Worm (Caenorhabditis elegans) whole organism, early embryonic: Measurements from ENCODE around the gene tbx-35.

ENCODE experiments used
- B0310.2 ChIP-seq: sonication (generic microtip); optimal IDR thresholded peaks from 2 replicates; lab custom pipeline; 2016; ENCODE audit warnings: mild to moderate bottlenecking, missing genetic modification characterization, missing compliant biosample characterization
- ama-1 ChIP-seq: fragments of 150-350 bp; optimal IDR thresholded peaks from 2 replicates; lab custom pipeline; 2014
- ets-7 ChIP-seq: sonication (generic microtip); optimal IDR thresholded peaks from 2 replicates; lab custom pipeline; 2016; ENCODE audit warnings: missing genotype, missing genetic modification characterization, missing compliant biosample characterization

ce11 chrII:5527841-5528240 lies 2.6 kb upstream of the tbx-35 start, which contains the start of gene ZK177.1:
- TF ChIP-seq B0310.2 (tag; lab: Kevin White, UChicago) (no peak), ets-7 (tag; lab: Kevin White, UChicago) (no peak), ama-1 (lab: Kevin White, UChicago) (no peak)
